Worm (Caenorhabditis elegans) whole organism, dauer: ENCODE results near the gene pfd-5.

Experiments used
- unc-62 ChIP-seq: sonication (generic microtip); optimal IDR thresholded peaks from 2 replicates; lab custom pipeline; 2017; ENCODE audit warnings: missing biosample characterization, missing genetic modification reagents, missing genetic modification characterization

The pfd-5 gene

DNA sequence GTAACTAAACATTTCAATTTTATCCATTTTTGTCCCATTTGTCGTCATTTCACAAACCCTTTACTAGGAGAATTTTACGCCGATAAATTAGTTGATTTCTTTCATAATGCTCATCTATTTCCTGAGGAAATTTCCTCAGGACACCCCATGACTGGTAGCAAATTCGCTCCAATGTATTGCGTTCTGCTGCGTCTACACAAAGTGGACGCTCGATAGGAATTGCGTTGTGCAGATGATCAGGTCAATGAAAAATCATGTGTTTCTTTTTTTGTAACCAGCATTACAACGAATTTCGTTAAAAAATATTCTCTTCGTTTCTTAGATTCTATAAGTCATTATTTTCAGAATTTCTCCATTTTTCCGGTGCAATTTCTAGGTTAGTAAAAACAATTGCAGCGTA, 16.9 kb downstream of the pfd-5 start, which contains the start of gene epg-4:
epg-4 (plus strand) TSS at position 346 of the 400 bp plus-strand sequence.
- no peak for TF ChIP-seq unc-62 (GFP tag; lab: Kevin White, UChicago)

DNA sequence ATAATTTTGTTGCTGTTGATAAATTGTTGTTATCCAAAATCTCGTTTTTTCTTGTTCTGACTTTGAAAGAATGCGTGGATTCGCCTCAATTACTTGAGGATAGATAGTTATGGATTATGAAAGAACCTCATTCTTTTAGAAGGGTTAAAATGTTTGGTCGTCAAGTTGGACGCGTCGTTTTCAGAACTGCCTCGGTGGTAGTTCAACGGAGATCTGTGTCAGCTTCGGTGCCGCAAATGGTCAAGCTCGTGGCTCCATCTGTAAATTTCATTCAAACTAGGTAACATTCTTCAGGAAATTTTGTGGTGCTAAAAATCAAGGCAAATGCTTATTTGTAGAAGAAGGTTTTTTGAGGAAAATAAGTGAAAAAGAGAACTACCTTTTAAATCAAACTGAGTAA, 18.1 kb downstream of the pfd-5 start, which contains the start of gene ndab-2:
ndab-2 (plus strand) TSS at position 140 of the 400 bp plus-strand sequence.
- no peak for TF ChIP-seq unc-62 (GFP tag; lab: Kevin White, UChicago)

DNA sequence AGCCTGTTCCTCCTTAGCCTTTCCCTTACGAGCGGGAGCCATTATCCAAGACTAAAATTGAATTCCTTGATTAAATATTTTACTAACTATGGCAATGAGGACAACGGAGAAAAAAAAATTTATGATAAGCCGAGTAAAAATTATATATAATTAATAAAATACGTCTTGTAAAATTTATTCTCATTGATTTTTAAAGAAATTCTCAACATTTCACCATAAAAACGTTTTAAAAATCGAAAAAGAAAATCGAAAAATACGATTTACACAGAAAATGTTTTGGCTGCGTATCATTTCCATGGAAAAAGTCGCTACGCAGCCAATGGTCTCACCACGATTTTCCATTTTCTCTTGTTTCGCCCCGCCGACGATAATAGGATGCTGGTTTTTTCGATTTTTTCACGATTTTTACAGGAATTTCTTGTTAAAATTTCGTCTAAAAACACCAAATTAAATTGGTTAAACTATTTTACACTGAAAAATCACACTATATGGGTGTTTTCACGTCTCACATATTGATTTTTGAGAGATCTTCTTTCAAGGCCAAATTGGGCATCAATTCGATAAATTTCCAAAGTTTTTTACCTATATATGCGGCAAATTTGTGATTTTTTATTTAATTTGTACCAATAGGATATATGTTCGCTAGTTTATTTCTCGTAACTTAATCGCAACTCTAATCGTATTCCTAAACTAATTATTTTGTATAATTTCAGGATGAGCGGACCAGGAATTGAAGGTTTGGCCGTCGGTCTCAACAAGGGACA, 19.0 kb downstream of the pfd-5 start, which contains the start of the genes rps-14 and rpl-36:
rps-14 (minus strand) TSS at position 51 of the 764 bp plus-strand sequence.
rpl-36 (plus strand) TSS at position 714 of the 764 bp plus-strand sequence.
- TF ChIP-seq unc-62 (GFP tag; lab: Kevin White, UChicago): no peak

DNA sequence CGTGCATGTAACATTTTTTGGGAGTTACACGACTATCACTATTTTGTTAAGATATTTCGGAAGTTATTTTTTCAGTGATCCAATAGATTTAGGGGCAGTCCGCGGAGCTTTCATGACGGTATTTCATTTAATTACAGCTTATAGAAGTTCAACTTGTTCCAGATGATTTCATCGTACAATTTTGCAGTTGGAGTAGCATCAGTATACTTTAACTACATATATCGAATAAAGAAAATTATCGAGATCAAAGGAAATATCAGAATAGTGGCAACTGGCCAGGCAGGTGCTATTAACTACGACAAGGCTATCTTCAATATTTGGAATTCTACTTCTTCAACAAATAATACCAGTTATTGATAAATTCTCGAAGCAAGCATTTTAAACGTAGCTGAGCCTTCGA, 20.2 kb downstream of the pfd-5 start:
- no peak for TF ChIP-seq unc-62 (GFP tag; lab: Kevin White, UChicago)

DNA sequence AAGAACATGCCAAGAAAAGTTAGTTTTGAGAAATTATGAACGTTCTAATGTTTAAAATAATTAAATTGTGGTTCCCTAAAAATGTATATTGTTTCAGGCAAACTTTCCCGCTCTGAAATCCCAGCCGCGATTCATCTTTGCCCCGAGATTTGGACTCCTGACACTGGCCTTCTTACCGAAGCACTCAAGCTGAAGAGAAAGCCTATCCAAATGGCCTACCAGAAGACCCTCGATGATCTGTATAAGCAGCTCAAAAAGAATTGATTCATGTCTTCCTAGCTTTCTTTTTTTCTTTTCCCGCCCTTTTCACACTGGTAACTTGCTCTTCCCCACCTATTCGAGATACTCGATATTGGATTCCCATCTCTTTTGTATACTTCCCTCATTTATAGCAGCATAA, 28.6 kb downstream of the pfd-5 start:
- no peak for TF ChIP-seq unc-62 (GFP tag; lab: Kevin White, UChicago)

DNA sequence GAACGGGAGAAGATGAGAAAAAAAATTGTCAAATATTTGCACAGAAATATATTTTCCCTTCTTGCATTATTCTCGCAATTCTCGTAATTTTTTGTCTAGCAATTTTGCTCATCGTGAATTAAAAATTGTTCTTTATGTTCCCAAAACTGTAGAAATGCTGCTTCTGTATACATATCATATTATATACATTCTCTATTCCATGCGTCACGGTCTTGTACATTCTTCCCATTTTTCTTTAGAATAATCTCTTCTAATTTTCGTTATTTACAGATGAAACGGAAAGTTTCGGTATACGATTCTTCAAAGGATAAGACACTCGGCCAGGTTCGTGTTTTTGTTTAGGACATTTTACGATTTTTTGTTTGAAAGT, 31.1 kb downstream of the pfd-5 start, which contains the start of gene acs-4:
acs-4 (plus strand) TSS at position 271 of the 370 bp plus-strand sequence.
- no peak for TF ChIP-seq unc-62 (GFP tag; lab: Kevin White, UChicago)

DNA sequence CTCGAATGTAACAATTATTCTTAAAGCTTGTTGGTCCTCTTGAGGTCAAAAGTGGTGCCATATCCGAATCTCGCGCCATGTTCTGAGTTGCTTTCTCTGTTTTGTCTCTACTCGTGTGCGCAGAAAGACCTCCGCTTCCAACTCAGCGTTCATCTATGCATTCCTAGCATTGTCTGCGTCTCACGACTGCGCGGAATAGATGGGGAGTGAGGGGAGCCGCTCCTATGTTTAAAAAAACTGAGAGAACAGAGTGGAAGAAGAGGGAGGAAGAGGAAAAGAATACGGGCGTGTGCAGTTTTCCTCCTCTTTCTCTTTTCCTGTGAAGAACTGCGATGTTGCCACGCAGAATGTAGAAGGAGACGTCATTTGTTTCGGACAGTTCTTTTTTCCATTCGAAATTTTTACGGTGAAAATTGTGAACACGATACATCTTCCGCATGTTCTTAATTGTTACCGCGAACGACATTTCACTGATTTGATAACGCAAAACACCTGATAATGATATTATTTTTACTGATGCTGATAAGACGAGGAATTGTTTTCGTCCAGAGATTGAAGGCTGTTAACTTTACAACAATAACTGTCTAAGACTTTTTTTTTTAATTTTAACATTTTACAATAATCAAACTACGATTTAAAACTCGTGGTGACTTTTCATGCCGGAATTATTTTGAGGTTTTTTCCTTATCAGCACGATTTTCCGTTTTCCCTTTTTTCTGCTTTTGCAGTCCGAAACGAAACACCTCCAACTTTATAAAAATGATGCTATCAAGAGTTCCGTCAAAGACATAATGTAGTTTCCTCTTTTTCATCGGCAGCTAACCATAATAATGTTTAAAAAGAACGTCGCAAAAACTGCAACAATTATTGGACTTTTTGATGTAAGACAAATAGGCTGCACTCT, 31.8 kb downstream of the pfd-5 start:
- no peak for TF ChIP-seq unc-62 (GFP tag; lab: Kevin White, UChicago)

DNA sequence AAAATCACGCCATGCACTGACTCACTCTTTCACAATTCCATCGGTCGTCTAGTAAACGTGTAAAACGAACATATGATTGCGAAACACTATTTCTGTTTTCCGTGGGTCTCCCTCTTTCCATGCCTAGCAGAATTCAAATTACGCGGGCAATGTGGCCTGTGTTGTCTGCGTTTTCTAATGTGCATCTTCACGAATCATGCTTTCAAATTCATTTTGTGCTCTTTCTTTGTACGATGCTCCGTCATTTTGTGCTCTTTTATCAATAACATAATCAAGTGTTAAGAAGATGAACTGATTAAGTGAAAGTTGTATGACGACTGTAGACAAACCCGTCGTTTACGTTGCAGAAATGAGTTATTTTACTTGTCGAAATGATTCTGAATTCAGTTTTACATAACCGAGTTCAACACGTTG, 32.9 kb downstream of the pfd-5 start:
- TF ChIP-seq unc-62 (GFP tag; lab: Kevin White, UChicago): no peak

DNA sequence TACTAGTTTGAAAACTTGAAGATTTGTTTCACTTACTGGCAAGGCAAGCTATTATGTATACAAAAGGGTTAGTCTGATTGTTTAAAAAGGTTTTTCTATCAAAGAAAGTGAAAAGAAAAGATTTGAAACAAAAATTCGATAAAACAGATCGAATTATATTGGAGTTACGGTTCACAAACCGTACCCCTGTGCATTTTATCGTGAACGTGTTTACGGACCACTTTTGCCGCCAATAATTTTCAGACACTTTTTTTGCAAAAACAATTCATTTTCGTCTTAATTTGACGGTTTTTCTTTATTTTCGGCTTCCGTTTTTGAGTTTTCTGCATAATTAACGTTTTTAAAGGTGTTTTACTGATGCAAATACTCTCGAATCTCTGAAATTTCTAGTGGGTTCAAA, 33.4 kb downstream of the pfd-5 start:
- no peak for TF ChIP-seq unc-62 (GFP tag; lab: Kevin White, UChicago)

DNA sequence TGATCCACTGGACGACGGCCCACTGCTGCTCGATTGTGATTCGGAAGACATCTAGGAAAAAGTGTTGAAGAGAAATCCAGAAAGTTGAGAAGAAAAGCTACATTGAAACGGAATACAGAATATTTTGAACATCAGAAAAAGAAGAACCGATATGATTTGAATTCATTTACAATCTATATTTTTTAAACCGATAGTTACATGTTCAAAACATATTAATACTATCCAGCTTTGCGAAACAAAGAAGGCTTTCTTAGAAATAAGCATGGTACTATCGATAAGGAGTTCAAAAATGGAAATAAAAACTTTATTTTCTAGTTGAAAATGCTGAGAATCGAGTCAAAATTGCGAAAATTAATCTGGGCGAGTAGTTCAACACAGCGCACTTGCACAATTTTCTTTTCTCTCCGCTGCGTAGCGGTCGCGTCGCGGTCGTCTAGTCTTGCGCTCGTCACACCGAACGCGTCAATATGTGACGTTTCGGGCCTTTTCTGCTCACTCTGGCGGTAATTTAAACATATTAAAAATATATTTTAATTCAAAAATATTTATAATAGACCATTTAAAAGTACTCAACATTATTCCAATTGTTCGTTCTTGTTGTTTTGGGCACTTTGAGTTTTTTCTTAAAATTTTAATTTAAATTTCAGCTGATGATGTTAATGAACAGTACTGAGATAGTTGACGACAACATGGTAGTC, 36.5 kb downstream of the pfd-5 start, which contains the start of the genes syf-2 and K04G7.1:
syf-2 (minus strand) TSS at position 51 of the 698 bp plus-strand sequence.
K04G7.1 (plus strand) TSS at position 648 of the 698 bp plus-strand sequence.
- TF ChIP-seq unc-62 (GFP tag; lab: Kevin White, UChicago): no peak

DNA sequence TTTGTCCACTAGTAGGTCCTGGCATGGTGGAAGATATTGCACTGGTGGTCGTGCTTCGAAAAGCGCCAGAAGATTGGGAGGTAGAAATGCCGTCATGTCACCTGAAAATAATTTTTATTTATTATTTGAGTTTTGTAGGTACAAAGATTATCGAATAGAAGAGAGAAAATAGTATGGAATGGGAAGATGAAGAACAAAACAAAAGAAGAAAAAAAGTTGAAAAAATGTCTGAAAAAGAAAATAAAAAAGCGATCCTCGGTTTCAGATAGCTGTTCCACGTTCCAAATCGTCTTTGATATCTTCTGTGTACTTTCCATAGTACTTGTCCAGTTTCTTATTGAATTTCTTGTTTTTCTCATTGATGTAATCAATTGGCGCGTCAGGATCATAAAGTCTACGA, 37.6 kb downstream of the pfd-5 start, which contains the start of gene rnp-7:
rnp-7 (minus strand) TSS at position 101 of the 400 bp plus-strand sequence.
- TF ChIP-seq unc-62 (GFP tag; lab: Kevin White, UChicago): no peak

DNA sequence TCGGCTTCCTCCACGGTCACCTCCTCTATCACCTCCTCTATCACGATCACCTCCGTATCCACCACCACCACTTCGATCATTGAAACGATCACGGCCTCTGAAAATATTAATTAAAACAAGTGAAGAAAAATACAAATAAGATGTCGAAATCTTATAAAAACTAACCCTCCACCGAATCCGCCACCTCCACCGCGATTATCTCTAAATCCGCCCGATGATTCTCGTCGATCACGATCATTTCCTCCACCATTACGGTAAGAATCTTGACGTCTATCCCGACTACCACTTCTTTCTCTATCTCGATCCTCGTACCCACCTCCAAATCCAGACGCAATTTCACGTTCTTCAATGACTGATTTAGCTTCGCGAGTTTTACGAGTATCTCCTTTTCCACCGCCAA, 39.4 kb downstream of the pfd-5 start:
- no peak for TF ChIP-seq unc-62 (GFP tag; lab: Kevin White, UChicago)

DNA sequence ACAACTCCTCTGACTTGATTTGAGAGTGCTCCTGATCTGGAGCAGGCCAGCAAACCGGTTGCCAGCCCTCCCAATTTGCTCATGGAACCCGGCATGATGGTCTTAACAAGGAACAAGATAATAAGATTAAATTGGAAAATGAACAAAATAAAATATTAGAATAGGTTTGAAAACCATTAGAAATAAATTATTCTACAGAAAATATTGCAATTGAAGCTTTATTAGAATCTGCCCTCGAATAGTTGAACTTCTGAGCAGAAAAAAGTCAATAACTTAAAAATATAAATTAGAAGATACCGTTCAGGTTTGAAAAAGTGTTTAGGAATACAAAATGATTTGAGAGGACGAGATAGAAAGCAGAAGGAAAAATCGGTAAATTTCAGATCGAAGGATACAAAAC, 40.0 kb downstream of the pfd-5 start, which contains the start of gene nuo-4:
nuo-4 (minus strand) TSS at position 101 of the 400 bp plus-strand sequence.
- no peak for TF ChIP-seq unc-62 (GFP tag; lab: Kevin White, UChicago)

DNA sequence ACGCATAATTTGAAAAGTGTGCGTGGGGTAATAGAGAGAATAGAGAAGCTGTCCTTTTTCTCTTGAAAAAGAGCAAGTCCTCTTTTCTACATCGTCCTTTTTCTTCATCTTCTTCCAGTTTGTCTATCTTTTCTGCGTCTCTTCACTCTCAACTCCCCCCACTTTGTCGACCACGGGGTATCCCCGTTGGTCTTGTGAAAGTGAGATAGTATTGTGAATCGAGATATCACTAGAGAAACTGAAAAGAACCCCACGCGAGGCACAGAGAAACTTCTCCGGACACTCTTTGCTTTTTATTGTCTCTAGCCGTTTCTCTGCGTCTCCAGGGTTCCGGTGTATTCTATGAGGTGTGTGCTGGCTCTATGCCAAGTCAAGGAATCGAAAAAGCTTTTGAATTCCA, 43.1 kb downstream of the pfd-5 start:
- no peak for TF ChIP-seq unc-62 (GFP tag; lab: Kevin White, UChicago)

DNA sequence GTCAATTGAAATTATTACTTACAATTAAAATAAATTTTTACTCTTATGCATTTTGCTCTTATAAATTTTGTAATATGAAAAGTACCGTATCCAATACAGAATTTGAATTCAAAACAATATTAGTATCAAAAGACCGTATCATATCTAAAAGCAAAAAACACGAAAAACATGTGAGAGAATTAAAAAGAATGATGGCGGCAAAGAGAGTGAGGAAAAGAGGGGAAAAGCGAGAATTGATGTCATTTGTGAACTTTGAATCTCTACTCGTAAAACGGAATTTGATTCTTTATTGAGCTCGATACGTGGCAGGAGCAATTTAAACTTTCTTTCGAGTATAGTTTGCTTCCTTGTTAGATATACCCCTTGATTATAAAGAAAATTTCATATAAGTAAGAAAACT, 44.2 kb downstream of the pfd-5 start:
- no peak for TF ChIP-seq unc-62 (GFP tag; lab: Kevin White, UChicago)
